Fruit fly (Drosophila melanogaster): Measurements from ENCODE around the gene CG31296.

Gene CG31296

DNA sequence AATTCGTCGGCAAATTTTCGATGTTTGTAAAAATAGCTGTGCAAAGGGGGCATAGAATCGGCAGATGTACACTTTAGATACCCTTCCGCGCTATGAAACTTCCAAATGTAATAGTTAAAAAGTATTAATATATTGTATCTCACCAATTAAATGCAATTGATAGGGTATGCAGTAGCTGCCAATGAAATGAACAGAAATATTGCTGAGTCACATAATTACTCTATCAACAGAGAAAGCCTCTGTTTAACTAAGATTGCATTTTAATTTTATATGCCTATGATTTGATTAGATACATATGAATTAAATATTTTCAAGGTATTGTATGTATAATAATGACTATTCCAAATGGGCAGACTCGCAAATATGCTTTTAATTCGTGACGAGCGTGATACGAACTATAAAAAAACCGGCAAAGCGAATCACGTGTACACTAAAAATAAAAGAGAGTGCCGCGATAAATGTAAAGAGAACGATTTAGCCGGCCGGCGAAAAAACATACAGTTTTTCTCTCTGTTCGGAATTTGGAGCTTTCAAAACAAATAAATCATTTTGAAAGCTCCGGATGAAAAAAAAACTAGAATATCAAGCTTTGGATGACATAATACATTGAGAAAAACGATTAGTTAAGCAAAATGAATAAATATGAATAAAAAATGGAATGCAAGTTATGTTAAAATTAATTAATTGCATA lies 16.7 kb upstream of the CG31296 start, which contains the start of gene AOX3 (continued):
- TF ChIP-seq CG12942 (GFP tag; optimal IDR thresholded peaks at IDR 0.05) (no peak), sens (GFP tag) (peak; percentile 57), CG2678 (tag; optimal IDR thresholded peaks at IDR 0.05) (peak; percentile 39), cwo (GFP tag; optimal IDR thresholded peaks at IDR 0.05) (peak; percentile 93), CG13424 (tag; optimal IDR thresholded peaks at IDR 0.05) (no peak), Bdp1 (GFP tag; optimal IDR thresholded peaks at IDR 0.05) (no peak), CG17912 (GFP tag; optimal IDR thresholded peaks at IDR 0.05) (no peak), CG2116 (GFP tag; optimal IDR thresholded peaks at IDR 0.05) (no peak), Bgb (GFP tag; IDR thresholded peaks at IDR 0.05; ENCODE audit: partially characterized antibody) (no peak), CHES-1-like (GFP tag; optimal IDR thresholded peaks at IDR 0.05) (no peak), lab (GFP tag; optimal IDR thresholded peaks at IDR 0.05) (peak; percentile 20), Hmr (GFP tag; optimal IDR thresholded peaks at IDR 0.05) (peak; percentile 59), CG3847 (GFP tag; IDR thresholded peaks at IDR 0.05) (0 out of 2 replicates have a peak, but pooled peaks have one; percentile 35), CG34376 (GFP tag; optimal IDR thresholded peaks at IDR 0.05) (no peak), CG1529 (GFP tag; optimal IDR thresholded peaks at IDR 0.05) (no peak), chinmo (GFP tag; IDR thresholded peaks at IDR 0.05; ENCODE audit: partially characterized antibody) (no peak), az2 (GFP tag; optimal IDR thresholded peaks at IDR 0.05) (no peak), CG17361 (GFP tag; IDR thresholded peaks at IDR 0.05) (no peak), Taf1 (GFP tag; IDR thresholded peaks at IDR 0.05) (peak; percentile 8; the same call in 1 of the 2 replicates), Rfx (GFP tag; IDR thresholded peaks at IDR 0.05) (peak; percentile 44; the same call in 1 of the 2 replicates), NFAT (GFP tag; IDR thresholded peaks at IDR 0.05) (0 out of 2 replicates have a peak, but pooled peaks have one; percentile 32), CG15269 (tag; optimal IDR thresholded peaks at IDR 0.05) (peak; percentile 0), yki (optimal IDR thresholded peaks at IDR 0.05) (no peak), CG31441 (GFP tag; IDR thresholded peaks at IDR 0.05) (0 out of 2 replicates have a peak, but pooled peaks have one; percentile 8), CG3281 (GFP tag; optimal IDR thresholded peaks at IDR 0.05) (peak; percentile 50), HLH54F (GFP tag; optimal IDR thresholded peaks at IDR 0.05) (peak; percentile 34), Mrtf (GFP tag; IDR thresholded peaks at IDR 0.05) (no peak), HHEX (GFP tag; optimal IDR thresholded peaks at IDR 0.05) (peak; percentile 27), amos (GFP tag; IDR thresholded peaks at IDR 0.05; ENCODE audit: partially characterized antibody) (no peak), pan (optimal IDR thresholded peaks at IDR 0.05) (no peak), pan (GFP tag; optimal IDR thresholded peaks at IDR 0.05 in 1 of 2, IDR thresholded peaks at IDR 0.05 in 1 of 2) (peak in 1 of 2 experiments; percentile 35), Max (GFP tag; optimal IDR thresholded peaks at IDR 0.05) (peak; percentile 21), CG12219 (GFP tag; optimal IDR thresholded peaks at IDR 0.05) (no peak), Ptx1 (GFP tag; IDR thresholded peaks at IDR 0.05) (peak; percentile 33; the same call in 1 of the 2 replicates), unc-4 (GFP tag; IDR thresholded peaks at IDR 0.05; ENCODE audit: partially characterized antibody) (no peak), Poxn (GFP tag; IDR thresholded peaks at IDR 0.05) (peak; percentile 9; the same call in 1 of the 2 replicates), gem (tag; optimal IDR thresholded peaks at IDR 0.05) (peak; percentile 17), CG3995 (GFP tag; optimal IDR thresholded peaks at IDR 0.05) (peak; percentile 48), D19B (GFP tag; optimal IDR thresholded peaks at IDR 0.05) (peak; percentile 38), Pdp1 (GFP tag; optimal IDR thresholded peaks at IDR 0.05) (peak; percentile 12 to 84), sim (GFP tag; IDR thresholded peaks at IDR 0.05) (no peak), CG10274 (GFP tag; optimal IDR thresholded peaks at IDR 0.05) (peak; percentile 90), Atf6 (GFP tag; IDR thresholded peaks at IDR 0.05) (peak; percentile 10; the same call in 1 of the 2 replicates), zfh2 (GFP tag; optimal IDR thresholded peaks at IDR 0.05) (peak; percentile 63), otp (GFP tag; IDR thresholded peaks at IDR 0.05) (no peak), CG4854 (GFP tag; optimal IDR thresholded peaks at IDR 0.05) (no peak), CG18599 (GFP tag; optimal IDR thresholded peaks at IDR 0.05) (peak; percentile 35), CG1647 (GFP tag; optimal IDR thresholded peaks at IDR 0.05) (no peak), grn (GFP tag; optimal IDR thresholded peaks at IDR 0.05) (no peak), ERR (GFP tag; optimal IDR thresholded peaks at IDR 0.05) (no peak)
